Fruit fly (Drosophila melanogaster): ENCODE data around the gene jar.

- TF ChIP-seq CkIIα-i1 (GFP tag; IDR thresholded peaks at IDR 0.05), result no peak
- TF ChIP-seq TFAM (GFP tag; optimal IDR thresholded peaks at IDR 0.05), result no peak
- TF ChIP-seq Fer2 (tag; optimal IDR thresholded peaks at IDR 0.05), result no peak
- no peak for TF ChIP-seq fd102C (GFP tag; optimal IDR thresholded peaks at IDR 0.05)
- no peak for TF ChIP-seq Lpt (GFP tag; optimal IDR thresholded peaks at IDR 0.05)
- no peak for TF ChIP-seq slbo (GFP tag; IDR thresholded peaks at IDR 0.05)
Measured at dm6 chr3R:24299148-24299547, 28.1 kb upstream of the jar start.

Data from whole organism, embryonic.